Fruit fly (Drosophila melanogaster): ENCODE measurements around the gene CG31676.

The CG31676 gene

DNA sequence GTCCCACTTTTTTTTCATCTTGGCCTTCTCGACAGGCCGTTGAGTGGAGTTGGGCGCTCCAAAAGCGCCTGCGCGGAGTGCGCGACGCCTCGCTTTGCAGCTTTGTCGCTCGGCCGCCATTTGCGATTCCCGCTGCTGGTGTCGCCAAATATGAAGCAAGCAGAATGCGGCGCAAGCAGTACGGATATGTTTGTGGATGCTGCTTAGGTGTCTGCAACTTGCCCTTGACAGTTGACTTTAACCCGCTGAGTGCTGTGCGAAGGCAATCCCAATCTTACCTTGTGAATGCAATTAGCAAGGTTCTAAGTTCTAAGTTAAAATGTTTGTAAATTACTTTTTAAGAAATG is 18.6 kb upstream of the CG31676 start (continued):
- TF ChIP-seq CG10565 (GFP tag; optimal IDR thresholded peaks at IDR 0.05) (no peak), CG11398 (GFP tag; optimal IDR thresholded peaks at IDR 0.05) (no peak), CG11504 (tag; optimal IDR thresholded peaks at IDR 0.05) (peak; percentile 88), Ets65A (GFP tag) (peak; percentile 13), ftz-f1 (GFP tag; optimal IDR thresholded peaks at IDR 0.05) (peak; percentile 6), CG9797 (GFP tag; optimal IDR thresholded peaks at IDR 0.05) (no peak), grn (GFP tag; optimal IDR thresholded peaks at IDR 0.05) (no peak), CG2199 (GFP tag; IDR thresholded peaks at IDR 0.05) (no peak), Dref (GFP tag; IDR thresholded peaks at IDR 0.05) (no peak), zen2 (GFP tag; IDR thresholded peaks at IDR 0.05; ENCODE audit: partially characterized antibody) (no peak), danr (GFP tag; IDR thresholded peaks at IDR 0.05) (no peak), CG12769 (tag; optimal IDR thresholded peaks at IDR 0.05) (peak; percentile 50), corto (GFP tag; optimal IDR thresholded peaks at IDR 0.05) (no peak), luna (GFP tag; optimal IDR thresholded peaks at IDR 0.05) (no peak), Hr78 (GFP tag; optimal IDR thresholded peaks at IDR 0.05) (peak in 1 of 2 experiments; percentile 56), Ssrp (tag; optimal IDR thresholded peaks at IDR 0.05) (no peak), Hand (GFP tag; optimal IDR thresholded peaks at IDR 0.05) (no peak), Antp (GFP tag; optimal IDR thresholded peaks at IDR 0.05) (no peak), Deaf1 (tag; optimal IDR thresholded peaks at IDR 0.05) (peak; percentile 22), pfk (GFP tag; optimal IDR thresholded peaks at IDR 0.05) (no peak), Fer3 (tag; optimal IDR thresholded peaks at IDR 0.05) (no peak), CG17829 (tag; optimal IDR thresholded peaks at IDR 0.05) (no peak), Trl (optimal IDR thresholded peaks at IDR 0.05) (no peak), Trl (GFP tag; optimal IDR thresholded peaks at IDR 0.05) (no peak), CkIIα-i1 (GFP tag; IDR thresholded peaks at IDR 0.05) (no peak), unc-4 (GFP tag; IDR thresholded peaks at IDR 0.05; ENCODE audit: partially characterized antibody) (no peak), ac (GFP tag; optimal IDR thresholded peaks at IDR 0.05) (no peak), CG11560 (tag; IDR thresholded peaks at IDR 0.05) (no peak), Chrac-16 (GFP tag; optimal IDR thresholded peaks at IDR 0.05) (no peak), Adf1 (GFP tag; IDR thresholded peaks at IDR 0.05) (no peak), Ets97D (GFP tag; optimal IDR thresholded peaks at IDR 0.05) (no peak), dan (GFP tag; IDR thresholded peaks at IDR 0.05) (no peak), slbo (GFP tag; IDR thresholded peaks at IDR 0.05) (no peak), en (GFP tag; optimal IDR thresholded peaks at IDR 0.05) (no peak), CG14710 (tag; optimal IDR thresholded peaks at IDR 0.05) (no peak), CG2875 (GFP tag; optimal IDR thresholded peaks at IDR 0.05) (no peak), gt (GFP tag; IDR thresholded peaks at IDR 0.05) (no peak), CG2678 (tag; optimal IDR thresholded peaks at IDR 0.05) (no peak), run (tag; optimal IDR thresholded peaks at IDR 0.05) (no peak), Dbx (GFP tag; IDR thresholded peaks at IDR 0.05) (no peak), trem (tag; optimal IDR thresholded peaks at IDR 0.05) (no peak), ERR (GFP tag; optimal IDR thresholded peaks at IDR 0.05) (peak; percentile 26), Dek (tag; optimal IDR thresholded peaks at IDR 0.05) (no peak), CG8765 (GFP tag; IDR thresholded peaks at IDR 0.05) (peak; percentile 78; the same call in 1 of the 2 replicates), Bgb (GFP tag; IDR thresholded peaks at IDR 0.05; ENCODE audit: partially characterized antibody) (0 out of 2 replicates have a peak, but pooled peaks have one; percentile 20), wdn (GFP tag; IDR thresholded peaks at IDR 0.05) (no peak), CG7963 (GFP tag; IDR thresholded peaks at IDR 0.05; ENCODE audit: partially characterized antibody) (no peak), CG17612 (GFP tag; IDR thresholded peaks at IDR 0.05) (no peak), pros (GFP tag; optimal IDR thresholded peaks at IDR 0.05) (peak; percentile 34), Med (GFP tag) (peak; percentile 12), Spps (tag; optimal IDR thresholded peaks at IDR 0.05) (no peak), slp2 (GFP tag; optimal IDR thresholded peaks at IDR 0.05) (no peak)

All from whole organism, embryonic.